Worm (Caenorhabditis elegans) whole organism, late embryonic: Measurements from ENCODE around the gene F44A2.7.

Source experiments
- F13H6.1 ChIP-seq: sonication (generic microtip); optimal IDR thresholded peaks from 2 replicates; lab custom pipeline; 2016; ENCODE audit warnings: missing genetic modification characterization, missing compliant biosample characterization
- K02D7.2 ChIP-seq: sonication (generic microtip); optimal IDR thresholded peaks from 2 replicates; lab custom pipeline; 2017; ENCODE audit warnings: mild to moderate bottlenecking, missing genetic modification characterization, missing compliant biosample characterization
- K09A11.1 ChIP-seq: sonication (generic microtip); optimal IDR thresholded peaks from 2 replicates; lab custom pipeline; 2017; ENCODE audit warnings: antibody characterized with exemption, mild to moderate bottlenecking, missing genetic modification characterization, missing compliant biosample characterization; ENCODE audit not compliant: insufficient read depth
- ahr-1 ChIP-seq: sonication (generic microtip); optimal IDR thresholded peaks from 2 replicates; lab custom pipeline; 2016; ENCODE audit warnings: missing genetic modification characterization, missing compliant biosample characterization
- ceh-14 ChIP-seq: sonication (generic microtip); optimal IDR thresholded peaks from 2 replicates; lab custom pipeline; 2016; ENCODE audit warnings: missing genotype, missing genetic modification characterization, missing compliant biosample characterization
- ceh-18 ChIP-seq: sonication (generic microtip); optimal IDR thresholded peaks from 2 replicates; lab custom pipeline; 2016; ENCODE audit warnings: missing genetic modification characterization, missing compliant biosample characterization
- ceh-2 ChIP-seq: sonication (generic microtip); optimal IDR thresholded peaks from 2 replicates; lab custom pipeline; 2016; ENCODE audit warnings: missing genotype, missing genetic modification characterization, missing compliant biosample characterization
- ceh-22 ChIP-seq: sonication (generic microtip); optimal IDR thresholded peaks from 2 replicates; lab custom pipeline; 2017; ENCODE audit warnings: missing biosample characterization, missing genetic modification characterization
- ceh-24 ChIP-seq: sonication (generic microtip); optimal IDR thresholded peaks from 2 replicates; lab custom pipeline; 2016; ENCODE audit warnings: mild to moderate bottlenecking, missing genetic modification characterization, missing compliant biosample characterization
- ceh-31 ChIP-seq: sonication (generic microtip); optimal IDR thresholded peaks from 2 replicates; lab custom pipeline; 2016; ENCODE audit warnings: missing genetic modification characterization, missing compliant biosample characterization
- ceh-34 ChIP-seq: sonication (generic microtip); optimal IDR thresholded peaks from 2 replicates; lab custom pipeline; 2016; ENCODE audit warnings: mild to moderate bottlenecking, missing genetic modification characterization, missing compliant biosample characterization
- ceh-45 ChIP-seq: fragments of 200-800 bp; sonication (Bioruptor generic); IDR thresholded peaks from 2 replicates; pipeline ENCODE4 v1.3.6; 2022; ENCODE audit warnings: missing genetic modification reagents, missing genetic modification characterization, missing compliant biosample characterization
- ceh-48 ChIP-seq: sonication (generic microtip); optimal IDR thresholded peaks from 2 replicates; lab custom pipeline; 2016; ENCODE audit warnings: missing genetic modification characterization, inconsistent platforms, missing compliant biosample characterization
- ceh-9 ChIP-seq: sonication (generic microtip); optimal IDR thresholded peaks from 2 replicates; lab custom pipeline; 2016; ENCODE audit warnings: mild to moderate bottlenecking, missing genetic modification characterization, inconsistent platforms, missing compliant biosample characterization
- dve-1 ChIP-seq: sonication (generic microtip); optimal IDR thresholded peaks from 2 replicates; lab custom pipeline; 2017; ENCODE audit warnings: antibody characterized with exemption, mild to moderate bottlenecking, missing genetic modification characterization, missing compliant biosample characterization
- elt-2 ChIP-seq: sonication (generic microtip); optimal IDR thresholded peaks from 2 replicates; lab custom pipeline; 2016; ENCODE audit warnings: missing genetic modification reagents, missing genetic modification characterization, missing compliant biosample characterization
- elt-4 ChIP-seq: sonication (generic microtip); optimal IDR thresholded peaks from 2 replicates; lab custom pipeline; 2016; ENCODE audit warnings: missing genetic modification characterization, missing compliant biosample characterization
- fax-1 ChIP-seq: sonication (generic microtip); optimal IDR thresholded peaks from 2 replicates; lab custom pipeline; 2016; ENCODE audit warnings: missing genotype, missing genetic modification characterization, missing compliant biosample characterization
- fkh-10 ChIP-seq: fragments of 150-350 bp; optimal IDR thresholded peaks from 2 replicates; lab custom pipeline; 2014; ENCODE audit warnings: missing biosample characterization, missing genetic modification reagents, missing genetic modification characterization
- gmeb-2 ChIP-seq: sonication (generic microtip); optimal IDR thresholded peaks from 2 replicates; lab custom pipeline; 2016; ENCODE audit warnings: missing genetic modification characterization, inconsistent platforms, missing compliant biosample characterization
- hlh-13 ChIP-seq: fragments of 200-800 bp; sonication (Bioruptor generic); optimal IDR thresholded peaks from 2 replicates; lab custom pipeline; 2018; ENCODE audit warnings: mild to moderate bottlenecking, missing genetic modification characterization, missing compliant biosample characterization
- hlh-6 ChIP-seq: sonication (generic microtip); optimal IDR thresholded peaks from 2 replicates; lab custom pipeline; 2016; ENCODE audit warnings: missing genotype, missing genetic modification characterization, missing compliant biosample characterization
- nhr-11 ChIP-seq: fragments of 150-350 bp; optimal IDR thresholded peaks from 2 replicates; lab custom pipeline; 2014; ENCODE audit warnings: missing biosample characterization, missing genetic modification characterization
- odd-2 ChIP-seq: sonication (generic microtip); optimal IDR thresholded peaks from 2 replicates; lab custom pipeline; 2017; ENCODE audit warnings: antibody characterized with exemption, mild to moderate bottlenecking, missing genetic modification characterization, missing compliant biosample characterization
- pax-1 ChIP-seq: fragments of 150-350 bp; optimal IDR thresholded peaks from 2 replicates; lab custom pipeline; 2014; ENCODE audit warnings: missing biosample characterization, missing genetic modification characterization
- pha-2 ChIP-seq: sonication (generic microtip); optimal IDR thresholded peaks from 2 replicates; lab custom pipeline; 2017; ENCODE audit warnings: mild to moderate bottlenecking, missing genetic modification characterization, missing compliant biosample characterization
- pros-1 ChIP-seq: fragments of 150-350 bp; optimal IDR thresholded peaks from 2 replicates; lab custom pipeline; 2014; ENCODE audit warnings: missing biosample characterization, missing genetic modification reagents, missing genetic modification characterization
- syd-9 ChIP-seq: sonication (generic microtip); optimal IDR thresholded peaks from 2 replicates; lab custom pipeline; 2016; ENCODE audit warnings: mild to moderate bottlenecking, missing genetic modification characterization, moderate library complexity, missing compliant biosample characterization
- unc-3 ChIP-seq, 2 experiments: fragments of 200-800 bp in 1 of 2; sonication (Bioruptor generic) in 1 of 2; sonication (generic microtip) in 1 of 2; conservative IDR thresholded peaks in 1 of 2; optimal IDR thresholded peaks in 1 of 2; 2 replicates each; pipeline versions ENCODE4 v1.3.6 to Lab custom; 2016 to 2022; ENCODE audit warnings: missing compliant biosample characterization in 2 of 2, missing genetic modification characterization in 2 of 2, missing genetic modification reagents in 1 of 2
- unc-42 ChIP-seq: sonication (generic microtip); optimal IDR thresholded peaks from 2 replicates; lab custom pipeline; 2016; ENCODE audit warnings: missing genotype, missing genetic modification characterization, missing compliant biosample characterization
- unc-55 ChIP-seq: sonication (generic microtip); optimal IDR thresholded peaks from 2 replicates; lab custom pipeline; 2017; ENCODE audit warnings: missing biosample characterization, missing genetic modification reagents, missing genetic modification characterization
- unc-86 ChIP-seq: sonication (generic microtip); optimal IDR thresholded peaks from 2 replicates; lab custom pipeline; 2016; ENCODE audit warnings: missing genetic modification characterization, missing compliant biosample characterization
- ztf-16 ChIP-seq: sonication (generic microtip); optimal IDR thresholded peaks from 2 replicates; lab custom pipeline; 2017; ENCODE audit warnings: missing genetic modification characterization, missing compliant biosample characterization

Gene F44A2.7

ce11 chrV:9329245-9329979 is 8.1 kb downstream of the F44A2.7 start:
- TF ChIP-seq fax-1 (tag; lab: Kevin White, UChicago) (no peak), pros-1 (tag; lab: Kevin White, UChicago) (no peak), hlh-13 (GFP tag; lab: Kevin White, UChicago) (no peak), ceh-48 (tag; lab: Kevin White, UChicago) (no peak), fkh-10 (GFP tag; lab: Kevin White, UChicago) (no peak)

ce11 chrV:9332611-9333315 is 11.5 kb downstream of the F44A2.7 start:
- TF ChIP-seq ceh-9 (tag; lab: Kevin White, UChicago) (no peak), odd-2 (no peak), hlh-6 (no peak), elt-2 (no peak), ahr-1 (tag; lab: Kevin White, UChicago) (no peak), dve-1 (tag; lab: Kevin White, UChicago) (no peak), ceh-14 (tag; lab: Kevin White, UChicago) (no peak), K09A11.1 (tag; lab: Kevin White, UChicago) (no peak), unc-55 (GFP tag; lab: Kevin White, UChicago) (no peak), ceh-48 (tag; lab: Kevin White, UChicago) (no peak), ceh-22 (tag; lab: Kevin White, UChicago) (no peak)

- no peak for TF ChIP-seq gmeb-2 (tag; lab: Kevin White, UChicago)
- TF ChIP-seq ceh-45 (GFP tag; lab: Robert Waterston, UW): no peak
- no peak for TF ChIP-seq pax-1 (tag; lab: Kevin White, UChicago)
- TF ChIP-seq ceh-24 (tag; lab: Kevin White, UChicago): no peak
- no peak for TF ChIP-seq dve-1 (tag; lab: Kevin White, UChicago)
- TF ChIP-seq syd-9: no peak
- TF ChIP-seq F13H6.1: no peak
- TF ChIP-seq ceh-2 (tag; lab: Kevin White, UChicago): no peak
- TF ChIP-seq ztf-16: no peak
- TF ChIP-seq, all 69 proteins: peak for 0
These were observed 12.2 kb downstream of the F44A2.7 start, which contains the start of gene acl-14 for ce11 chrV:9333316-9334048. Gene acl-14 (minus strand): TSS chrV:9333631.

ce11 chrV:9334216-9334615 is 12.9 kb downstream of the F44A2.7 start, which contains the start of gene ucp-4:
Gene ucp-4 (plus strand): TSS chrV:9334298.
- no peak for TF ChIP-seq nhr-11 (tag; lab: Kevin White, UChicago)
- TF ChIP-seq elt-4 (tag; lab: Kevin White, UChicago): no peak

- TF ChIP-seq ceh-18 (tag; lab: Kevin White, UChicago) (no peak), K09A11.1 (tag; lab: Kevin White, UChicago) (no peak), unc-86 (no peak), unc-42 (tag; lab: Kevin White, UChicago) (no peak), unc-3 (GFP tag; conservative IDR thresholded peaks at IDR 0.05; lab: Robert Waterston, UW) (no peak), unc-3 (tag; optimal IDR thresholded peaks at IDR 0.05; lab: Kevin White, UChicago) (no peak), ceh-34 (tag; lab: Kevin White, UChicago) (no peak), pha-2 (no peak), ceh-31 (tag; lab: Kevin White, UChicago) (no peak), ztf-16 (no peak), K02D7.2 (tag; lab: Kevin White, UChicago) (no peak), fax-1 (tag; lab: Kevin White, UChicago) (no peak)
These were observed 15.2 kb downstream of the F44A2.7 start, which contains the start of gene coq-6 for ce11 chrV:9336462-9336861. Gene coq-6 (plus strand): TSS chrV:9336762.
